Worm (Caenorhabditis elegans) whole organism, midembryonic: ENCODE data around the gene bcmo-2.

Experiments used
- T22C8.4 ChIP-seq: fragments of 200-800 bp; sonication (Bioruptor generic); IDR thresholded peaks from 2 replicates; pipeline ENCODE4 v1.3.6; 2022; ENCODE audit warnings: missing genetic modification characterization, missing compliant biosample characterization
- cog-1 ChIP-seq: sonication (generic microtip); optimal IDR thresholded peaks from 2 replicates; lab custom pipeline; 2016; ENCODE audit warnings: missing genetic modification characterization, missing compliant biosample characterization
- flt-1 ChIP-seq: fragments of 200-800 bp; sonication (Bioruptor generic); IDR thresholded peaks from 2 replicates; pipeline ENCODE4 v1.3.6; 2022; ENCODE audit warnings: missing genetic modification characterization, missing compliant biosample characterization
- klf-2 ChIP-seq: fragments of 200-800 bp; sonication (Bioruptor generic); conservative IDR thresholded peaks from 2 replicates; pipeline ENCODE4 v1.3.6; 2022; ENCODE audit warnings: missing genetic modification reagents, missing genetic modification characterization, missing compliant biosample characterization
- med-1 ChIP-seq: sonication (generic microtip); optimal IDR thresholded peaks from 2 replicates; lab custom pipeline; 2017; ENCODE audit warnings: missing genetic modification characterization, mild to moderate bottlenecking, missing compliant biosample characterization, antibody characterized with exemption, missing genetic modification reagents; ENCODE audit not compliant: insufficient read depth
- ref-1 ChIP-seq: fragments of 200-800 bp; sonication (Bioruptor generic); conservative IDR thresholded peaks from 2 replicates; pipeline ENCODE4 v1.3.6; 2022; ENCODE audit warnings: missing genetic modification reagents, missing genetic modification characterization, missing compliant biosample characterization
- tab-1 ChIP-seq: fragments of 200-800 bp; sonication (Bioruptor generic); IDR thresholded peaks from 2 replicates; pipeline ENCODE4 v1.3.6; 2022; ENCODE audit warnings: missing genetic modification characterization, missing compliant biosample characterization
- ztf-23 ChIP-seq: fragments of 200-800 bp; sonication (Bioruptor generic); IDR thresholded peaks from 2 replicates; pipeline ENCODE4 v1.3.6; 2022; ENCODE audit warnings: missing genetic modification reagents, missing genetic modification characterization, missing compliant biosample characterization
- ztf-29 ChIP-seq: fragments of 200-800 bp; sonication (Bioruptor generic); IDR thresholded peaks from 2 replicates; pipeline ENCODE4 v1.3.6; 2022; ENCODE audit warnings: missing genetic modification reagents, missing genetic modification characterization, missing compliant biosample characterization

Gene bcmo-2

ce11 chrII:3893911-3894310 lies 16.7 kb downstream of the bcmo-2 start:
- TF ChIP-seq klf-2 (GFP tag; lab: Robert Waterston, UW) (no peak), ztf-29 (no peak), ztf-23 (GFP tag; lab: Robert Waterston, UW) (no peak), flt-1 (no peak), ref-1 (no peak), T22C8.4 (GFP tag; lab: Robert Waterston, UW) (no peak), med-1 (GFP tag; lab: Kevin White, UChicago) (no peak), tab-1 (GFP tag; lab: Robert Waterston, UW) (no peak), cog-1 (tag; lab: Kevin White, UChicago) (no peak)

ce11 chrII:3891124-3891523 lies 19.5 kb downstream of the bcmo-2 start, which contains the start of gene F53C3.8:
Gene F53C3.8 (plus strand): TSS chrII:3891424.
- TF ChIP-seq tab-1 (GFP tag; lab: Robert Waterston, UW) (no peak), ref-1 (no peak), klf-2 (GFP tag; lab: Robert Waterston, UW) (no peak), ztf-29 (no peak), cog-1 (tag; lab: Kevin White, UChicago) (no peak), T22C8.4 (GFP tag; lab: Robert Waterston, UW) (no peak), med-1 (GFP tag; lab: Kevin White, UChicago) (no peak), flt-1 (no peak), ztf-23 (GFP tag; lab: Robert Waterston, UW) (no peak)

- TF ChIP-seq cog-1 (tag; lab: Kevin White, UChicago) (no peak), ref-1 (no peak), T22C8.4 (GFP tag; lab: Robert Waterston, UW) (no peak), ztf-23 (GFP tag; lab: Robert Waterston, UW) (no peak), ztf-29 (no peak), med-1 (GFP tag; lab: Kevin White, UChicago) (no peak), tab-1 (GFP tag; lab: Robert Waterston, UW) (no peak), flt-1 (no peak), klf-2 (GFP tag; lab: Robert Waterston, UW) (no peak)
Measured at ce11 chrII:3879945-3880344, 30.7 kb downstream of the bcmo-2 start, which contains the start of gene nhr-166. Gene nhr-166 (plus strand): TSS chrII:3880245.

- TF ChIP-seq cog-1 (tag; lab: Kevin White, UChicago) (no peak), ztf-23 (GFP tag; lab: Robert Waterston, UW) (no peak), T22C8.4 (GFP tag; lab: Robert Waterston, UW) (no peak), tab-1 (GFP tag; lab: Robert Waterston, UW) (no peak), klf-2 (GFP tag; lab: Robert Waterston, UW) (no peak), flt-1 (no peak), med-1 (GFP tag; lab: Kevin White, UChicago) (no peak), ref-1 (no peak), ztf-29 (no peak)
Measured at ce11 chrII:3878330-3878729, 32.3 kb downstream of the bcmo-2 start, which contains the start of gene srh-250. Gene srh-250 (plus strand): TSS chrII:3878630.

ce11 chrII:3877874-3878273 lies 32.8 kb downstream of the bcmo-2 start, which contains the start of gene sdz-7:
Gene sdz-7 (minus strand): TSS chrII:3877974.
- no peak for TF ChIP-seq T22C8.4 (GFP tag; lab: Robert Waterston, UW)
- TF ChIP-seq flt-1: no peak
- TF ChIP-seq klf-2 (GFP tag; lab: Robert Waterston, UW): no peak
- TF ChIP-seq ref-1: no peak
- TF ChIP-seq med-1 (GFP tag; lab: Kevin White, UChicago): no peak
- TF ChIP-seq tab-1 (GFP tag; lab: Robert Waterston, UW): no peak
- TF ChIP-seq cog-1 (tag; lab: Kevin White, UChicago): no peak

- TF ChIP-seq flt-1 (no peak), tab-1 (GFP tag; lab: Robert Waterston, UW) (no peak), med-1 (GFP tag; lab: Kevin White, UChicago) (no peak), cog-1 (tag; lab: Kevin White, UChicago) (no peak), ztf-23 (GFP tag; lab: Robert Waterston, UW) (no peak), klf-2 (GFP tag; lab: Robert Waterston, UW) (no peak), ref-1 (no peak), T22C8.4 (GFP tag; lab: Robert Waterston, UW) (no peak), ztf-29 (no peak)
Measured at ce11 chrII:3877127-3877526, 33.5 kb downstream of the bcmo-2 start, which contains the start of gene nep-3. Gene nep-3 (minus strand): TSS chrII:3877227.

- TF ChIP-seq cog-1 (tag; lab: Kevin White, UChicago) (no peak), ztf-23 (GFP tag; lab: Robert Waterston, UW) (no peak), med-1 (GFP tag; lab: Kevin White, UChicago) (no peak), klf-2 (GFP tag; lab: Robert Waterston, UW) (no peak), flt-1 (no peak), T22C8.4 (GFP tag; lab: Robert Waterston, UW) (no peak), ztf-29 (no peak), ref-1 (no peak), tab-1 (GFP tag; lab: Robert Waterston, UW) (no peak)
Measured at ce11 chrII:3869601-3870000, 41.0 kb downstream of the bcmo-2 start, which contains the start of gene oac-10. Gene oac-10 (plus strand): TSS chrII:3869901.

- TF ChIP-seq med-1 (GFP tag; lab: Kevin White, UChicago): no peak
- TF ChIP-seq klf-2 (GFP tag; lab: Robert Waterston, UW): no peak
Measured at ce11 chrII:3864652-3865051, 46.0 kb downstream of the bcmo-2 start, which contains the start of gene nhr-261. Gene nhr-261 (minus strand): TSS chrII:3864752.

ce11 chrII:3862053-3862452 lies 48.6 kb downstream of the bcmo-2 start:
- no peak for TF ChIP-seq flt-1
- no peak for TF ChIP-seq ztf-23 (GFP tag; lab: Robert Waterston, UW)
- no peak for TF ChIP-seq cog-1 (tag; lab: Kevin White, UChicago)
- TF ChIP-seq ref-1: no peak
- no peak for TF ChIP-seq T22C8.4 (GFP tag; lab: Robert Waterston, UW)
- no peak for TF ChIP-seq klf-2 (GFP tag; lab: Robert Waterston, UW)
- no peak for TF ChIP-seq ztf-29
- no peak for TF ChIP-seq med-1 (GFP tag; lab: Kevin White, UChicago)

- TF ChIP-seq ztf-23 (GFP tag; lab: Robert Waterston, UW) (no peak), T22C8.4 (GFP tag; lab: Robert Waterston, UW) (no peak)
Measured at ce11 chrII:3860826-3861225, 49.8 kb downstream of the bcmo-2 start, which contains the start of gene oac-11. Gene oac-11 (minus strand): TSS chrII:3860926.
